Fruit fly (Drosophila melanogaster): ENCODE results near the gene nis.

The nis gene

dm6 chr2L:1634099-1634856 is 47.3 kb upstream of the nis start (continued):
- 0 out of 2 replicates have a peak, but pooled peaks have one; percentile 35 for TF ChIP-seq CG10321 (GFP tag; IDR thresholded peaks at IDR 0.05)
- TF ChIP-seq Dbx (GFP tag; IDR thresholded peaks at IDR 0.05): peak; percentile 93
- TF ChIP-seq insv (GFP tag; optimal IDR thresholded peaks at IDR 0.05): no peak
- peak; percentile 65 for TF ChIP-seq CG7357 (GFP tag; IDR thresholded peaks at IDR 0.05)
- TF ChIP-seq CG12104 (GFP tag; optimal IDR thresholded peaks at IDR 0.05): peak; percentile 7
- no peak for TF ChIP-seq gcm (GFP tag; optimal IDR thresholded peaks at IDR 0.05)
- TF ChIP-seq CG7556 (GFP tag; optimal IDR thresholded peaks at IDR 0.05): peak; percentile 65
- peak; percentile 83 for TF ChIP-seq gem (tag; optimal IDR thresholded peaks at IDR 0.05)
- no peak for TF ChIP-seq D (optimal IDR thresholded peaks at IDR 0.05)
- no peak for TF ChIP-seq D (GFP tag; optimal IDR thresholded peaks at IDR 0.05)
- peak; percentile 51 for TF ChIP-seq CG6683 (GFP tag; optimal IDR thresholded peaks at IDR 0.05)
- TF ChIP-seq grn (GFP tag; optimal IDR thresholded peaks at IDR 0.05): peak; percentile 33
- peak; percentile 74 for TF ChIP-seq CG30403 (GFP tag; optimal IDR thresholded peaks at IDR 0.05)
- peak; percentile 93 for TF ChIP-seq CG12769 (tag; optimal IDR thresholded peaks at IDR 0.05)
- TF ChIP-seq CG1602 (GFP tag; optimal IDR thresholded peaks at IDR 0.05): peak; percentile 42
- TF ChIP-seq slbo (GFP tag; IDR thresholded peaks at IDR 0.05): peak; percentile 93
- TF ChIP-seq dpn (GFP tag; optimal IDR thresholded peaks at IDR 0.05): peak; percentile 66 to 88
- TF ChIP-seq CG7987 (GFP tag; optimal IDR thresholded peaks at IDR 0.05): no peak
- TF ChIP-seq CG7839 (tag; optimal IDR thresholded peaks at IDR 0.05): peak; percentile 82
- no peak for TF ChIP-seq ro (GFP tag; IDR thresholded peaks at IDR 0.05)
- TF ChIP-seq dysf (GFP tag; IDR thresholded peaks at IDR 0.05): peak; percentile 85
- peak; percentile 85 for TF ChIP-seq row (GFP tag; IDR thresholded peaks at IDR 0.05)
- TF ChIP-seq CG10267 (tag; optimal IDR thresholded peaks at IDR 0.05): peak; percentile 25
- TF ChIP-seq BtbVII (GFP tag; optimal IDR thresholded peaks at IDR 0.05): peak; percentile 81
- TF ChIP-seq CG6854 (GFP tag; optimal IDR thresholded peaks at IDR 0.05): peak; percentile 46
- no peak for TF ChIP-seq YL-1 (GFP tag; optimal IDR thresholded peaks at IDR 0.05)
- TF ChIP-seq CG14441 (GFP tag; IDR thresholded peaks at IDR 0.05): peak; percentile 74
- no peak for TF ChIP-seq cad (GFP tag; optimal IDR thresholded peaks at IDR 0.05)
- no peak for TF ChIP-seq cato (GFP tag; optimal IDR thresholded peaks at IDR 0.05; ENCODE audit: borderline replicate concordance)
- TF ChIP-seq wek (GFP tag; optimal IDR thresholded peaks at IDR 0.05): no peak
- no peak for TF ChIP-seq CG7745 (tag; optimal IDR thresholded peaks at IDR 0.05)
- TF ChIP-seq CG11247 (GFP tag; IDR thresholded peaks at IDR 0.05): peak; percentile 68
- TF ChIP-seq CG8765 (GFP tag; IDR thresholded peaks at IDR 0.05): peak; percentile 42; the same call in 1 of the 2 replicates
- peak; percentile 90 for TF ChIP-seq lilli (GFP tag; optimal IDR thresholded peaks at IDR 0.05)
- no peak for TF ChIP-seq br (optimal IDR thresholded peaks at IDR 0.05)
- no peak for TF ChIP-seq Tbp (GFP tag; optimal IDR thresholded peaks at IDR 0.05)
- no peak for TF ChIP-seq pros (GFP tag; optimal IDR thresholded peaks at IDR 0.05)
- TF ChIP-seq CG31388 (GFP tag; optimal IDR thresholded peaks at IDR 0.05): no peak
- no peak for TF ChIP-seq nerfin-1 (tag; optimal IDR thresholded peaks at IDR 0.05)
- TF ChIP-seq Atf6 (GFP tag; IDR thresholded peaks at IDR 0.05): peak; percentile 90
- TF ChIP-seq Bgb (GFP tag; IDR thresholded peaks at IDR 0.05; ENCODE audit: partially characterized antibody): no peak
- peak; percentile 65 for TF ChIP-seq ranshi (GFP tag; IDR thresholded peaks at IDR 0.05)
- TF ChIP-seq Ets65A (GFP tag): peak; percentile 94
- no peak for TF ChIP-seq Max (GFP tag; optimal IDR thresholded peaks at IDR 0.05)
- no peak for TF ChIP-seq hkb (optimal IDR thresholded peaks at IDR 0.05)
- 0 out of 2 replicates have a peak, but pooled peaks have one; percentile 26 for TF ChIP-seq hkb (GFP tag; IDR thresholded peaks at IDR 0.05)
- TF ChIP-seq Oaz (GFP tag; IDR thresholded peaks at IDR 0.05): peak; percentile 52; the same call in 1 of the 2 replicates
- no peak for TF ChIP-seq h (optimal IDR thresholded peaks at IDR 0.05)
- no peak for TF ChIP-seq eve (GFP tag; optimal IDR thresholded peaks at IDR 0.05)
- peak; percentile 47 for TF ChIP-seq CG7928 (GFP tag; optimal IDR thresholded peaks at IDR 0.05)
- TF ChIP-seq ash1 (GFP tag; optimal IDR thresholded peaks at IDR 0.05): peak; percentile 11
